Worm (Caenorhabditis elegans) whole organism, mixed stage, embryonic: ENCODE results near the gene asns-2.

Source experiments
- ceh-83 ChIP-seq: fragments of 200-800 bp; sonication (Bioruptor generic); optimal IDR thresholded peaks from 2 replicates; lab custom pipeline; 2018; ENCODE audit warnings: mild to moderate bottlenecking, missing genetic modification characterization, missing compliant biosample characterization
- flh-1 ChIP-seq: fragments of 200-800 bp; sonication (Bioruptor generic); optimal IDR thresholded peaks from 2 replicates; lab custom pipeline; 2018; ENCODE audit warnings: mild to moderate bottlenecking, missing genetic modification characterization, moderate library complexity, missing compliant biosample characterization
- mab-5 ChIP-seq: fragments of 150-350 bp; optimal IDR thresholded peaks from 2 replicates; lab custom pipeline; 2014; ENCODE audit warnings: missing biosample characterization, missing genetic modification characterization
- nhr-12 ChIP-seq: fragments of 150-350 bp; optimal IDR thresholded peaks from 2 replicates; lab custom pipeline; 2014; ENCODE audit warnings: missing biosample characterization, missing genetic modification characterization
- nhr-237 ChIP-seq: fragments of 150-350 bp; optimal IDR thresholded peaks from 2 replicates; lab custom pipeline; 2014; ENCODE audit warnings: missing biosample characterization, missing genetic modification characterization
- pha-4 ChIP-seq: fragments of 150-350 bp; optimal IDR thresholded peaks from 2 replicates; lab custom pipeline; 2018; ENCODE audit warnings: missing biosample characterization, missing genetic modification reagents, missing genetic modification characterization
- unc-62 ChIP-seq: fragments of 150-350 bp; optimal IDR thresholded peaks from 2 replicates; lab custom pipeline; 2014; ENCODE audit warnings: missing biosample characterization, missing genetic modification reagents, missing genetic modification characterization
- zip-8 ChIP-seq: fragments of 150-350 bp; optimal IDR thresholded peaks from 2 replicates; lab custom pipeline; 2014; ENCODE audit warnings: missing biosample characterization, missing genetic modification characterization

DNA sequence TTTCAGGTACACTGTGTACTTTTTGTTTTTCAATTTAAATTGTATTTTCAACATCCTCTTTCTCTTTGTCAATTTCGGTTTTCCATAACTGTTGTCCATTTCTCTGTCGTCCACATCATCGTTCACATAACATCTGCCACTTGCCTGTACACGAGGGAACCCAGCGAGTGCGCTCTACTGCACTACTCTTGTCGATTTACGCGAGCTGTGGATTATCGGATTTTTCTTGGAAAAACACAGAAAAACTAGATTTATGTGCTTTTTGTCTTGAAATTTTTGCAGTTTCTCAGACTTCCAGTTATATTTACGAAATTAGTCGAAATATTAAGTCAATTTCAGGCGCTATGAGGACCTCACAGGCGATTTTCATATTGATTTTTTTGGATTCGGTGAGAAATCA lies 41.1 kb upstream of the asns-2 start, which contains the start of gene chup-1:
- TF ChIP-seq ceh-83 (no peak), mab-5 (no peak), pha-4 (tag; lab: Kevin White, UChicago) (no peak), nhr-12 (no peak), unc-62 (GFP tag; lab: Kevin White, UChicago) (no peak), flh-1 (GFP tag; lab: Kevin White, UChicago) (no peak), zip-8 (tag; lab: Kevin White, UChicago) (no peak), nhr-237 (no peak)
